Worm (Caenorhabditis elegans): ENCODE data around the gene sor-1.

DNA sequence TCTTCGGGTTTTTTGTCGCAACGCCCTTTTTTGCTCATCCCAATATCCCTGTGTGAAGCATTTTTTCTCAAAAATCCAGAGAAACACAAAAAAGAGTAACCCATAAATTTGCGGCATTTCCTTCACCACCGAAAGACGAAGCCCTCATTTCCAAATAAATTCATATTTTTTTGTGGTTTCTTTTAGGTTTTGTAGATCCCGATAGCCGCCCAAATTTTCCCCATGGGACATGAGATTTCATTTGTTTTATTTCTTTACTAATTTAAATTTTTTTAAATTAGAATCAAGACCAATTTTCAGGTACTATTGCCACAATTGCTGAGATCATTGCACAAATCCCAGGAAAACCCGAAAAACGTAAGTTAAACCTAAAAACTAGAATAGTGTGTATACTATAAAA lies 48.8 kb downstream of the sor-1 start, which contains the start of gene mig-39:
- no peak for TF ChIP-seq nhr-12 (tag; optimal IDR thresholded peaks at IDR 0.05)
- TF ChIP-seq blmp-1 (tag; optimal IDR thresholded peaks at IDR 0.05): no peak
